Worm (Caenorhabditis elegans): ENCODE data around the gene spp-2.
"Not testable (repeated sequence)": the region's sequence is repeated elsewhere in the genome, so short reads cannot be mapped to it uniquely, and the experiment has no call there.

DNA sequence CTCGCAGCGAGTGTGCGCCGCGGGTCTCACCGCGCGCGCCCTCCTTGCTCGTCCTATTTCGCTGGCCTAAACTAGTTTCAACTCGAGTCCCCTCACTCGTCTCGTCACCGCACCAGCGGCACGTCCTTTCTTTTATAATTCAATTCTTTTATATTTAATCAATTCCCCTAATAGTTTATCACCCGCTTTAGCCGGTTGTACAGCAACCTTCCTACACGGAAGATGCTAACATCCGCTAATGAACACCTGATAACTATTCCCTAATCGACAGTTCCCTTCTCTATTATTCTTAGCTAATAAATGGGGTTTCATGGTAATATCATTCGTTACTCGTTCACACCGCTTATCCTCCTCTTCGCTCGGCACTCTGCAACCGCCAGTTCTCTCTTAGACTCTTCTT, 48.6 kb upstream of the spp-2 start, which contains the start of gene C56G3.2:
- not testable (repeated sequence) for TF ChIP-seq nhr-237 (tag; optimal IDR thresholded peaks at IDR 0.05); nfya-1 (tag; optimal IDR thresholded peaks at IDR 0.05; ENCODE audit: insufficient read depth); lin-39 (tag; optimal IDR thresholded peaks at IDR 0.05)
